Worm (Caenorhabditis elegans): ENCODE data around the gene mccc-2.

DNA sequence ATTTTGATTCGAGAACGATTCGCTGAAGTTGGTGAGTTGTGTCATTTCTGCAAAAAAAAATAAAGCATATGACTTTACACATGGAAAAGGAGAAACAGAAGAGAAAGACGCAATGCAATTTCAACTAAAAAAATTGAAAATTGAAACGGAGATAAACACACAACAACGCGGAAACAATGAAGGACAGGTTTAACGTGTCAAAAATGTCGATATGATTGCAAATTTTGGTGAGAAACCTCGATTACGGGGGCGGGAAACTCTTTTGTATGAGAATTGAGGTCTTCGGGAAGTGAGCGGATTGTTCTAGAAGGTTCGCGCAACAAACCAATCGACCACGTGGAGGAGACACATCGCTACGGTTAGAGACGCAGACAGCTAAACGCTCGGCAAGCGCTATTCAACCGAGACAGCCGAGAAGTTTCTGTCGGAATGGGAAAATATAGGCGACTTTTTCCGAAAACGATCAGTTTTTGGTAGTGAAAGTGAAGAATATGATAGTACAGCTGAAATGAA, 35.4 kb downstream of the mccc-2 start, which contains the start of gene R107.5:
- TF ChIP-seq lin-13 (GFP tag; optimal IDR thresholded peaks at IDR 0.05) (peak; percentile 83), duxl-1 (tag; optimal IDR thresholded peaks at IDR 0.05; ENCODE audit: poor library complexity) (peak; percentile 57)
